Fruit fly (Drosophila melanogaster) whole organism, pupa: ENCODE measurements around the gene Takl2.

Experiments
- CG10348 ChIP-seq: fragments of 200-800 bp; sonication (Bioruptor generic); IDR thresholded peaks from 2 replicates; pipeline ENCODE4 v1.3.6; 2022; ENCODE audit warnings: missing biosample characterization, missing genetic modification characterization
- Snoo ChIP-seq: fragments of 200-800 bp; sonication (Bioruptor generic); optimal IDR thresholded peaks from 3 replicates; lab custom pipeline; 2017; ENCODE audit warnings: missing biosample characterization, mild to moderate bottlenecking, missing genetic modification characterization, inconsistent platforms
- gl ChIP-seq: fragments of 200-800 bp; sonication (Bioruptor generic); optimal IDR thresholded peaks from 2 replicates; lab custom pipeline; 2018; ENCODE audit warnings: missing biosample characterization, mild to moderate bottlenecking, missing genetic modification characterization
- rn ChIP-seq: fragments of 200-800 bp; sonication (Bioruptor generic); IDR thresholded peaks from 2 replicates; pipeline ENCODE4 v1.3.6; 2022; ENCODE audit warnings: missing biosample characterization, missing genetic modification characterization

- TF ChIP-seq CG10348 (GFP tag; lab: Robert Waterston, UW) (no peak), rn (GFP tag; lab: Robert Waterston, UW) (no peak), Snoo (no peak), gl (tag; lab: Kevin White, UChicago) (no peak)
Observed at dm6 chr3R:22750039-22750438, 16.4 kb upstream of the Takl2 start.
